Fruit fly (Drosophila melanogaster) whole organism, embryonic: Measurements from ENCODE around the gene CG43072.

ENCODE experiments used
- Adf1 ChIP-seq: fragments of 200-800 bp; sonication (Bioruptor generic); IDR thresholded peaks from 2 replicates; pipeline ENCODE4 v1.3.6; 2022; ENCODE audit warnings: missing biosample characterization, missing genetic modification characterization
- Blimp-1 ChIP-seq: fragments of 200-800 bp; sonication (Bioruptor generic); optimal IDR thresholded peaks from 3 replicates; lab custom pipeline; 2018; ENCODE audit warnings: missing biosample characterization, missing genetic modification characterization, mild to moderate bottlenecking, moderate library complexity, missing genetic modification reagents
- CG10431 ChIP-seq: fragments of 200-800 bp; sonication (Bioruptor generic); optimal IDR thresholded peaks from 3 replicates; lab custom pipeline; 2018; ENCODE audit warnings: missing biosample characterization, mild to moderate bottlenecking, missing genetic modification characterization
- CG12942 ChIP-seq: fragments of 200-800 bp; sonication (Bioruptor generic); optimal IDR thresholded peaks from 3 replicates; lab custom pipeline; 2016; ENCODE audit warnings: missing biosample characterization, missing genetic modification characterization
- CG13296 ChIP-seq: fragments of 200-800 bp; sonication (Bioruptor generic); optimal IDR thresholded peaks from 3 replicates; lab custom pipeline; 2018; ENCODE audit warnings: missing biosample characterization, mild to moderate bottlenecking, missing genetic modification characterization
- CG16779 ChIP-seq: fragments of 200-800 bp; sonication (Bioruptor generic); IDR thresholded peaks from 2 replicates; pipeline ENCODE4 v1.3.6; 2022; ENCODE audit warnings: missing biosample characterization, missing genetic modification characterization
- CG2889 ChIP-seq: fragments of 200-800 bp; sonication (Bioruptor generic); IDR thresholded peaks from 3 replicates; pipeline ENCODE4 v1.3.6; 2022; ENCODE audit warnings: missing biosample characterization, missing genetic modification characterization
- CG32767 ChIP-seq: fragments of 200-800 bp; sonication (Bioruptor generic); IDR thresholded peaks from 2 replicates; pipeline ENCODE4 v1.3.6; 2022; ENCODE audit warnings: missing biosample characterization, missing genetic modification characterization
- CG34422 ChIP-seq: fragments of 200-800 bp; sonication (Bioruptor generic); IDR thresholded peaks from 3 replicates; pipeline ENCODE4 v1.3.6; 2022; ENCODE audit warnings: missing biosample characterization, missing genetic modification characterization
- CG3847 ChIP-seq: fragments of 200-800 bp; sonication (Bioruptor generic); IDR thresholded peaks from 2 replicates; pipeline ENCODE4 v1.3.6; 2022; ENCODE audit warnings: missing biosample characterization, missing genetic modification characterization
- CG4328 ChIP-seq: fragments of 200-800 bp; sonication (Bioruptor generic); optimal IDR thresholded peaks from 3 replicates; lab custom pipeline; 2017; ENCODE audit warnings: missing biosample characterization, missing genetic modification reagents, missing genetic modification characterization
- CG5953 ChIP-seq: fragments of 200-800 bp; sonication (Bioruptor generic); IDR thresholded peaks from 2 replicates; pipeline ENCODE4 v1.3.6; 2022; ENCODE audit warnings: missing biosample characterization, missing genetic modification characterization
- CG7839 ChIP-seq: fragments of 200-800 bp; sonication (Bioruptor generic); optimal IDR thresholded peaks from 3 replicates; lab custom pipeline; 2018; ENCODE audit warnings: missing biosample characterization, mild to moderate bottlenecking, missing genetic modification characterization, moderate library complexity
- CG8281 ChIP-seq: fragments of 200-800 bp; sonication (Bioruptor generic); optimal IDR thresholded peaks from 2 replicates; lab custom pipeline; 2018; ENCODE audit warnings: missing biosample characterization, mild to moderate bottlenecking, missing genetic modification characterization, moderate library complexity
- CG9437 ChIP-seq: fragments of 200-800 bp; sonication (Bioruptor generic); optimal IDR thresholded peaks from 2 replicates; lab custom pipeline; 2018; ENCODE audit warnings: missing biosample characterization, mild to moderate bottlenecking, missing genetic modification characterization
- CG9609 ChIP-seq: fragments of 200-800 bp; sonication (Bioruptor generic); optimal IDR thresholded peaks from 3 replicates; lab custom pipeline; 2016; ENCODE audit warnings: missing biosample characterization, missing genetic modification characterization
- CG9932 ChIP-seq: fragments of 200-800 bp; sonication (Bioruptor generic); IDR thresholded peaks from 2 replicates; pipeline ENCODE4 v1.3.6; 2022; ENCODE audit warnings: missing biosample characterization, missing genetic modification characterization
- CHES-1-like ChIP-seq: fragments of 200-800 bp; sonication (Bioruptor generic); optimal IDR thresholded peaks from 2 replicates; lab custom pipeline; 2016; ENCODE audit warnings: missing biosample characterization, missing genetic modification characterization
- CoRest ChIP-seq: fragments of 200-800 bp; sonication (Bioruptor generic); optimal IDR thresholded peaks from 3 replicates; lab custom pipeline; 2018; ENCODE audit warnings: missing biosample characterization, mild to moderate bottlenecking, missing genetic modification characterization, moderate library complexity
- Deaf1 ChIP-seq: fragments of 200-800 bp; optimal IDR thresholded peaks from 3 replicates; lab custom pipeline; 2019; ENCODE audit warnings: missing biosample characterization, mild to moderate bottlenecking, missing genetic modification characterization, moderate library complexity
- Hmr ChIP-seq: fragments of 200-800 bp; sonication (Bioruptor generic); optimal IDR thresholded peaks from 3 replicates; lab custom pipeline; 2017; ENCODE audit warnings: mild to moderate bottlenecking, missing biosample characterization, missing genetic modification reagents, missing genetic modification characterization
- NK7.1 ChIP-seq: fragments of 200-800 bp; sonication (Bioruptor generic); optimal IDR thresholded peaks from 3 replicates; lab custom pipeline; 2016; ENCODE audit warnings: missing biosample characterization, missing genetic modification characterization
- Six4 ChIP-seq: fragments of 200-800 bp; sonication (Bioruptor generic); optimal IDR thresholded peaks from 2 replicates; lab custom pipeline; 2016; ENCODE audit warnings: missing biosample characterization, missing genetic modification characterization
- ash1 ChIP-seq: fragments of 200-800 bp; sonication (Bioruptor generic); optimal IDR thresholded peaks from 2 replicates; lab custom pipeline; 2018; ENCODE audit warnings: missing biosample characterization, mild to moderate bottlenecking, missing genetic modification characterization
- cato ChIP-seq: fragments of 200-800 bp; sonication (Bioruptor generic); optimal IDR thresholded peaks from 2 replicates; lab custom pipeline; 2016; ENCODE audit warnings: missing biosample characterization, missing genetic modification characterization, borderline replicate concordance
- chinmo ChIP-seq: fragments of 200-800 bp; sonication (Bioruptor generic); IDR thresholded peaks from 4 replicates; pipeline ENCODE4 v1.3.6; 2022; ENCODE audit warnings: missing biosample characterization, missing genetic modification characterization; ENCODE audit not compliant: partially characterized antibody
- chm ChIP-seq: fragments of 200-800 bp; sonication (Bioruptor generic); IDR thresholded peaks from 2 replicates; pipeline ENCODE4 v1.3.6; 2022; ENCODE audit warnings: missing biosample characterization, missing genetic modification characterization
- chn ChIP-seq: fragments of 200-800 bp; sonication (Bioruptor generic); optimal IDR thresholded peaks from 2 replicates; lab custom pipeline; 2016; ENCODE audit warnings: missing biosample characterization, missing genetic modification characterization
- cwo ChIP-seq: fragments of 200-800 bp; sonication (Bioruptor generic); optimal IDR thresholded peaks from 3 replicates; lab custom pipeline; 2017; ENCODE audit warnings: missing biosample characterization, missing genetic modification characterization, mild to moderate bottlenecking, moderate library complexity, missing genetic modification reagents
- ems ChIP-seq: fragments of 200-800 bp; sonication (Bioruptor generic); optimal IDR thresholded peaks from 3 replicates; lab custom pipeline; 2016; ENCODE audit warnings: missing biosample characterization, missing genetic modification characterization
- fd102C ChIP-seq: fragments of 200-800 bp; sonication (Bioruptor generic); optimal IDR thresholded peaks from 2 replicates; lab custom pipeline; 2018; ENCODE audit warnings: missing biosample characterization, mild to moderate bottlenecking, missing genetic modification characterization, moderate library complexity
- hbn ChIP-seq: fragments of 200-800 bp; sonication (Bioruptor generic); IDR thresholded peaks from 2 replicates; pipeline ENCODE4 v1.3.6; 2022; ENCODE audit warnings: missing biosample characterization, missing genetic modification characterization; ENCODE audit not compliant: partially characterized antibody
- knrl ChIP-seq: fragments of 200-800 bp; sonication (Bioruptor generic); IDR thresholded peaks from 3 replicates; pipeline ENCODE4 v1.3.6; 2022; ENCODE audit warnings: missing biosample characterization, missing genetic modification characterization; ENCODE audit not compliant: partially characterized antibody
- luna ChIP-seq: fragments of 200-800 bp; sonication (Bioruptor generic); optimal IDR thresholded peaks from 2 replicates; lab custom pipeline; 2016; ENCODE audit warnings: missing biosample characterization, missing genetic modification characterization
- nom ChIP-seq: fragments of 200-800 bp; sonication (Bioruptor generic); optimal IDR thresholded peaks from 2 replicates; lab custom pipeline; 2017; ENCODE audit warnings: missing biosample characterization, missing genetic modification characterization, mild to moderate bottlenecking, moderate library complexity, missing genetic modification reagents
- onecut ChIP-seq: fragments of 200-800 bp; sonication (Bioruptor generic); IDR thresholded peaks from 2 replicates; pipeline ENCODE4 v1.3.6; 2022; ENCODE audit warnings: missing biosample characterization, missing genetic modification characterization
- pfk ChIP-seq: fragments of 200-800 bp; sonication (Bioruptor generic); optimal IDR thresholded peaks from 2 replicates; lab custom pipeline; 2018; ENCODE audit warnings: missing biosample characterization, mild to moderate bottlenecking, missing genetic modification characterization, moderate library complexity
- pnt ChIP-seq: fragments of 200-800 bp; sonication (Bioruptor generic); optimal IDR thresholded peaks from 3 replicates; lab custom pipeline; 2016; ENCODE audit warnings: missing biosample characterization, missing genetic modification characterization
- pros ChIP-seq: fragments of 200-800 bp; sonication (Bioruptor generic); optimal IDR thresholded peaks from 3 replicates; lab custom pipeline; 2019; ENCODE audit warnings: missing biosample characterization, mild to moderate bottlenecking, missing genetic modification characterization, moderate library complexity
- pzg ChIP-seq: fragments of 200-800 bp; sonication (Bioruptor generic); optimal IDR thresholded peaks from 3 replicates; lab custom pipeline; 2018; ENCODE audit warnings: missing biosample characterization, mild to moderate bottlenecking, missing genetic modification characterization, moderate library complexity
- sens ChIP-seq: fragments of 200-800 bp; sonication (Bioruptor generic); peaks from one replicate; lab custom pipeline; 2016; ENCODE audit warnings: missing biosample characterization, missing genetic modification characterization
- seq ChIP-seq: fragments of 200-800 bp; sonication (Bioruptor generic); IDR thresholded peaks from 2 replicates; pipeline ENCODE4 v1.3.6; 2022; ENCODE audit warnings: missing biosample characterization, missing genetic modification characterization
- stwl ChIP-seq: fragments of 200-800 bp; sonication (Bioruptor generic); optimal IDR thresholded peaks from 3 replicates; lab custom pipeline; 2018; ENCODE audit warnings: missing biosample characterization, mild to moderate bottlenecking, missing genetic modification characterization, moderate library complexity
- trh ChIP-seq: fragments of 200-800 bp; sonication (Bioruptor generic); optimal IDR thresholded peaks from 2 replicates; lab custom pipeline; 2016; ENCODE audit warnings: missing biosample characterization, missing genetic modification characterization
- tx ChIP-seq: fragments of 200-800 bp; sonication (Bioruptor generic); optimal IDR thresholded peaks from 2 replicates; lab custom pipeline; 2016; ENCODE audit warnings: missing biosample characterization, missing genetic modification characterization
- unc-4 ChIP-seq: fragments of 200-800 bp; sonication (Bioruptor generic); IDR thresholded peaks from 2 replicates; pipeline ENCODE4 v1.3.6; 2022; ENCODE audit warnings: missing biosample characterization, missing genetic modification characterization; ENCODE audit not compliant: partially characterized antibody
- wor ChIP-seq: fragments of 200-800 bp; sonication (Bioruptor generic); IDR thresholded peaks from 2 replicates; pipeline ENCODE4 v1.3.6; 2022; ENCODE audit warnings: missing biosample characterization, missing genetic modification characterization
- yki ChIP-seq: fragments of >200 bp; optimal IDR thresholded peaks from 3 replicates; lab custom pipeline; 2018

CG43072 gene

dm6 chr3L:21047037-21047436 is 18.6 kb upstream of the CG43072 start (continued):
- TF ChIP-seq Deaf1 (tag; lab: Kevin White, UChicago), result peak; percentile 4
- TF ChIP-seq Hmr, result peak; percentile 11
- TF ChIP-seq cato (GFP tag; lab: Kevin White, UChicago), result no peak
- peak; percentile 13 for TF ChIP-seq CG13296 (GFP tag; lab: Kevin White, UChicago)
- TF ChIP-seq CHES-1-like (GFP tag; lab: Kevin White, UChicago), result no peak
- no peak for TF ChIP-seq ems (GFP tag; lab: Kevin White, UChicago)
- no peak for TF ChIP-seq CG5953 (GFP tag; lab: Robert Waterston, UW)
- peak; percentile 36 for TF ChIP-seq CoRest (tag; lab: Kevin White, UChicago)
- TF ChIP-seq knrl (GFP tag; lab: Robert Waterston, UW), result no peak
- TF ChIP-seq unc-4 (GFP tag; lab: Robert Waterston, UW), result no peak
- no peak for TF ChIP-seq nom (GFP tag; lab: Kevin White, UChicago)
- no peak for TF ChIP-seq tx (GFP tag; lab: Kevin White, UChicago)
- TF ChIP-seq Blimp-1 (GFP tag; lab: Kevin White, UChicago), result peak; percentile 59
- no peak for TF ChIP-seq pzg
- no peak for TF ChIP-seq CG12942 (GFP tag; lab: Kevin White, UChicago)
- no peak for TF ChIP-seq NK7.1 (GFP tag; lab: Kevin White, UChicago)
- TF ChIP-seq ash1 (GFP tag; lab: Kevin White, UChicago), result no peak
- no peak for TF ChIP-seq cwo (GFP tag; lab: Kevin White, UChicago)
- no peak for TF ChIP-seq CG8281 (tag; lab: Kevin White, UChicago)
- no peak for TF ChIP-seq CG4328 (GFP tag; lab: Kevin White, UChicago)
- TF ChIP-seq, all 482 proteins: peak for 116

- TF ChIP-seq CG32767 (peak; percentile 15; the same call in 1 of the 2 replicates), CG3847 (GFP tag; lab: Robert Waterston, UW) (no peak), chm (GFP tag; lab: Robert Waterston, UW) (peak; percentile 20; the same call in 1 of the 2 replicates), seq (GFP tag; lab: Robert Waterston, UW) (peak; percentile 55; the same call in 1 of the 2 replicates), pfk (no peak), CG13296 (GFP tag; lab: Kevin White, UChicago) (no peak), CG9437 (no peak), fd102C (GFP tag; lab: Kevin White, UChicago) (no peak), CG16779 (GFP tag; lab: Robert Waterston, UW) (no peak), CG2889 (GFP tag; lab: Robert Waterston, UW) (no peak), CG9932 (GFP tag; lab: Robert Waterston, UW) (no peak), sens (GFP tag; lab: Kevin White, UChicago) (peak; percentile 81), onecut (GFP tag; lab: Robert Waterston, UW) (peak; percentile 61), hbn (GFP tag; lab: Robert Waterston, UW) (no peak), CG34422 (no peak), pros (GFP tag; lab: Kevin White, UChicago) (peak; percentile 23), stwl (no peak), CG9609 (GFP tag; lab: Kevin White, UChicago) (no peak), CG7839 (no peak), Six4 (GFP tag; lab: Kevin White, UChicago) (no peak), chinmo (0 out of 4 replicates have a peak, but pooled peaks have one; percentile 47), yki (lab: Kevin White, UChicago) (peak; percentile 82), wor (no peak), CG10431 (GFP tag; lab: Kevin White, UChicago) (peak; percentile 8), chn (no peak), trh (no peak), pnt (GFP tag; lab: Kevin White, UChicago) (no peak), luna (no peak), Adf1 (peak; percentile 76)
Observed at dm6 chr3L:21047734-21048657, 17.7 kb upstream of the CG43072 start.
